Fruit fly (Drosophila melanogaster) whole organism, embryonic: Measurements from ENCODE around the gene CG11975.

Experiments
- ATbp ChIP-seq: fragments of 200-800 bp; sonication (Bioruptor generic); optimal IDR thresholded peaks from 2 replicates; lab custom pipeline; 2017; ENCODE audit warnings: missing biosample characterization, mild to moderate bottlenecking, missing genetic modification characterization, missing genetic modification reagents
- Bdp1 ChIP-seq: fragments of 200-800 bp; sonication (Bioruptor generic); optimal IDR thresholded peaks from 3 replicates; lab custom pipeline; 2016; ENCODE audit warnings: missing biosample characterization, missing genetic modification characterization
- CG13424 ChIP-seq: fragments of 200-800 bp; sonication (Bioruptor generic); optimal IDR thresholded peaks from 2 replicates; lab custom pipeline; 2019; ENCODE audit warnings: missing biosample characterization, mild to moderate bottlenecking, missing genetic modification characterization, moderate library complexity
- CG14860 ChIP-seq: fragments of 200-800 bp; sonication (Bioruptor generic); IDR thresholded peaks from 3 replicates; pipeline ENCODE4 v1.3.6; 2022; ENCODE audit warnings: missing biosample characterization, missing genetic modification characterization; ENCODE audit not compliant: partially characterized antibody
- CG15514 ChIP-seq: fragments of 200-800 bp; sonication (Bioruptor generic); optimal IDR thresholded peaks from 3 replicates; lab custom pipeline; 2017; ENCODE audit warnings: missing biosample characterization, missing genetic modification characterization, mild to moderate bottlenecking, moderate library complexity, missing genetic modification reagents
- CG1602 ChIP-seq: fragments of 200-800 bp; sonication (Bioruptor generic); optimal IDR thresholded peaks from 3 replicates; lab custom pipeline; 2016; ENCODE audit warnings: missing biosample characterization, missing genetic modification characterization
- CG17802 ChIP-seq: fragments of 200-800 bp; sonication (Bioruptor generic); optimal IDR thresholded peaks from 2 replicates; lab custom pipeline; 2018; ENCODE audit warnings: missing biosample characterization, mild to moderate bottlenecking, missing genetic modification characterization, moderate library complexity
- CG1832 ChIP-seq: fragments of 200-800 bp; sonication (Bioruptor generic); optimal IDR thresholded peaks from 2 replicates; lab custom pipeline; 2017; ENCODE audit warnings: missing biosample characterization, mild to moderate bottlenecking, missing genetic modification characterization, inconsistent platforms
- CG2120 ChIP-seq: fragments of 200-800 bp; sonication (Bioruptor generic); optimal IDR thresholded peaks from 3 replicates; lab custom pipeline; 2016; ENCODE audit warnings: missing biosample characterization, missing genetic modification characterization
- CG3065 ChIP-seq: fragments of 200-800 bp; sonication (Bioruptor generic); optimal IDR thresholded peaks from 2 replicates; lab custom pipeline; 2016; ENCODE audit warnings: missing biosample characterization, missing genetic modification characterization
- CG31388 ChIP-seq: fragments of 200-800 bp; sonication (Bioruptor generic); optimal IDR thresholded peaks from 2 replicates; lab custom pipeline; 2016; ENCODE audit warnings: missing biosample characterization, missing genetic modification characterization
- CG31441 ChIP-seq: fragments of 200-800 bp; sonication (Bioruptor generic); IDR thresholded peaks from 2 replicates; pipeline ENCODE4 v1.3.6; 2022; ENCODE audit warnings: missing biosample characterization, missing genetic modification characterization
- CG3163 ChIP-seq: fragments of 200-800 bp; sonication (Bioruptor generic); optimal IDR thresholded peaks from 3 replicates; lab custom pipeline; 2016; ENCODE audit warnings: missing biosample characterization, missing genetic modification characterization
- CG34224 ChIP-seq: fragments of 200-800 bp; sonication (Bioruptor generic); IDR thresholded peaks from 3 replicates; pipeline ENCODE4 v1.3.6; 2022; ENCODE audit warnings: missing biosample characterization, missing genetic modification characterization; ENCODE audit not compliant: partially characterized antibody
- CG3838 ChIP-seq: fragments of 200-800 bp; sonication (Bioruptor generic); optimal IDR thresholded peaks from 3 replicates; lab custom pipeline; 2016; ENCODE audit warnings: missing biosample characterization, missing genetic modification characterization
- CG4617 ChIP-seq: fragments of 200-800 bp; sonication (Bioruptor generic); optimal IDR thresholded peaks from 3 replicates; lab custom pipeline; 2016; ENCODE audit warnings: missing biosample characterization, missing genetic modification characterization, borderline replicate concordance
- CG7928 ChIP-seq: fragments of 200-800 bp; sonication (Bioruptor generic); optimal IDR thresholded peaks from 2 replicates; lab custom pipeline; 2017; ENCODE audit warnings: missing biosample characterization, mild to moderate bottlenecking, missing genetic modification characterization
- CG7963 ChIP-seq: fragments of 200-800 bp; sonication (Bioruptor generic); IDR thresholded peaks from 3 replicates; pipeline ENCODE4 v1.3.6; 2022; ENCODE audit warnings: missing biosample characterization, missing genetic modification characterization; ENCODE audit not compliant: partially characterized antibody
- CG8290 ChIP-seq, 3 experiments: fragments of 200-800 bp; sonication (Bioruptor generic); optimal IDR thresholded peaks; 2 replicates each; lab custom pipeline; 2016 to 2019; ENCODE audit warnings: missing biosample characterization in 3 of 3, missing genetic modification characterization in 3 of 3, mild to moderate bottlenecking in 2 of 3, moderate library complexity in 1 of 3
- CG9932 ChIP-seq: fragments of 200-800 bp; sonication (Bioruptor generic); IDR thresholded peaks from 2 replicates; pipeline ENCODE4 v1.3.6; 2022; ENCODE audit warnings: missing biosample characterization, missing genetic modification characterization
- Dek ChIP-seq: fragments of 200-800 bp; sonication (Bioruptor generic); optimal IDR thresholded peaks from 3 replicates; lab custom pipeline; 2019; ENCODE audit warnings: missing biosample characterization, mild to moderate bottlenecking, missing genetic modification characterization, moderate library complexity
- Dll ChIP-seq: fragments of 200-800 bp; sonication (Bioruptor generic); IDR thresholded peaks from 4 replicates; pipeline ENCODE4 v1.3.6; 2022; ENCODE audit warnings: missing biosample characterization, missing genetic modification characterization; ENCODE audit not compliant: partially characterized antibody
- Hmr ChIP-seq: fragments of 200-800 bp; sonication (Bioruptor generic); optimal IDR thresholded peaks from 3 replicates; lab custom pipeline; 2017; ENCODE audit warnings: mild to moderate bottlenecking, missing biosample characterization, missing genetic modification reagents, missing genetic modification characterization
- Max ChIP-seq: fragments of 200-800 bp; sonication (Bioruptor generic); optimal IDR thresholded peaks from 2 replicates; lab custom pipeline; 2016; ENCODE audit warnings: missing biosample characterization, mild to moderate bottlenecking, missing genetic modification characterization
- Rx ChIP-seq: fragments of 200-800 bp; sonication (Bioruptor generic); IDR thresholded peaks from 2 replicates; pipeline ENCODE4 v1.3.6; 2022; ENCODE audit warnings: missing biosample characterization, missing genetic modification characterization
- Sin3A ChIP-seq: fragments of >200 bp; optimal IDR thresholded peaks from 2 replicates; lab custom pipeline; 2018
- Sry-β ChIP-seq: fragments of 200-800 bp; sonication (Bioruptor generic); optimal IDR thresholded peaks from 2 replicates; lab custom pipeline; 2018; ENCODE audit warnings: missing biosample characterization, mild to moderate bottlenecking, missing genetic modification characterization, moderate library complexity
- Sry-δ ChIP-seq: fragments of 200-800 bp; sonication (Bioruptor generic); optimal IDR thresholded peaks from 2 replicates; lab custom pipeline; 2016; ENCODE audit warnings: missing biosample characterization, missing genetic modification characterization
- bbx ChIP-seq: fragments of 200-800 bp; sonication (Bioruptor generic); IDR thresholded peaks from 2 replicates; pipeline ENCODE4 v1.3.6; 2022; ENCODE audit warnings: missing biosample characterization, missing genetic modification characterization; ENCODE audit not compliant: partially characterized antibody
- bcd ChIP-seq: fragments of 200-800 bp; sonication (Bioruptor generic); optimal IDR thresholded peaks from 2 replicates; lab custom pipeline; 2017; ENCODE audit warnings: missing biosample characterization, mild to moderate bottlenecking, missing genetic modification characterization
- cad ChIP-seq: fragments of >200 bp; optimal IDR thresholded peaks from 2 replicates; lab custom pipeline; 2017; ENCODE audit warnings: missing biosample characterization, missing genetic modification characterization
- chif ChIP-seq, 2 experiments: fragments of 200-800 bp; sonication (Bioruptor generic); optimal IDR thresholded peaks; 3 replicates each; lab custom pipeline; 2016; ENCODE audit warnings: missing biosample characterization in 2 of 2, missing genetic modification characterization in 2 of 2
- croc ChIP-seq: fragments of 200-800 bp; sonication (Bioruptor generic); conservative IDR thresholded peaks from 3 replicates; pipeline ENCODE4 v1.3.6; 2022; ENCODE audit warnings: missing biosample characterization, missing genetic modification characterization
- dm ChIP-seq: fragments of 200-800 bp; sonication (Bioruptor generic); optimal IDR thresholded peaks from 3 replicates; lab custom pipeline; 2016; ENCODE audit warnings: missing biosample characterization, missing genetic modification characterization
- dmrt11E ChIP-seq: fragments of 200-800 bp; sonication (Bioruptor generic); optimal IDR thresholded peaks from 3 replicates; lab custom pipeline; 2018; ENCODE audit warnings: missing biosample characterization, mild to moderate bottlenecking, missing genetic modification characterization, moderate library complexity
- emc ChIP-seq: fragments of 200-800 bp; sonication (Bioruptor generic); optimal IDR thresholded peaks from 2 replicates; lab custom pipeline; 2016; ENCODE audit warnings: missing biosample characterization, missing genetic modification characterization
- fd3F ChIP-seq: fragments of 200-800 bp; sonication (Bioruptor generic); optimal IDR thresholded peaks from 2 replicates; lab custom pipeline; 2018; ENCODE audit warnings: missing biosample characterization, mild to moderate bottlenecking, missing genetic modification characterization, moderate library complexity
- fru ChIP-seq: fragments of >200 bp; optimal IDR thresholded peaks from 2 replicates; lab custom pipeline; 2017
- gro ChIP-seq: fragments of 200-800 bp; sonication (Bioruptor generic); optimal IDR thresholded peaks from 2 replicates; lab custom pipeline; 2016; ENCODE audit warnings: missing biosample characterization, missing genetic modification characterization
- gsb-n ChIP-seq: fragments of 200-800 bp; sonication (Bioruptor generic); optimal IDR thresholded peaks from 3 replicates; lab custom pipeline; 2018; ENCODE audit warnings: missing biosample characterization, mild to moderate bottlenecking, missing genetic modification characterization
- her ChIP-seq: fragments of 200-800 bp; sonication (Bioruptor generic); optimal IDR thresholded peaks from 2 replicates; lab custom pipeline; 2016; ENCODE audit warnings: missing biosample characterization, missing genetic modification characterization
- insv ChIP-seq, 2 experiments: fragments of 200-800 bp; sonication (Bioruptor generic); optimal IDR thresholded peaks; 3 replicates each; lab custom pipeline; 2016 to 2018; ENCODE audit warnings: missing biosample characterization in 2 of 2, missing genetic modification characterization in 2 of 2
- lola ChIP-seq, 3 experiments: fragments of >200 bp in 2 of 3; fragments of 200-800 bp in 1 of 3; sonication (Bioruptor generic) in 1 of 3; optimal IDR thresholded peaks; 2 replicates each; lab custom pipeline; 2017 to 2019; ENCODE audit warnings: missing biosample characterization in 3 of 3, missing genetic modification characterization in 3 of 3, mild to moderate bottlenecking in 1 of 3, moderate library complexity in 1 of 3
- mam ChIP-seq: fragments of 200-800 bp; sonication (Bioruptor generic); optimal IDR thresholded peaks from 3 replicates; lab custom pipeline; 2016; ENCODE audit warnings: missing biosample characterization, missing genetic modification characterization
- prd ChIP-seq, 3 experiments: fragments of >200 bp in 2 of 3; fragments of 200-800 bp in 1 of 3; sonication (Bioruptor generic) in 1 of 3; optimal IDR thresholded peaks in 2 of 3; IDR thresholded peaks in 1 of 3; 2 replicates in 2 of 3; 3 replicates in 1 of 3; pipeline versions ENCODE4 v1.3.6 to Lab custom; 2017 to 2022; ENCODE audit warnings: missing biosample characterization in 1 of 3, missing genetic modification characterization in 1 of 3
- salm ChIP-seq: fragments of 200-800 bp; sonication (Bioruptor generic); optimal IDR thresholded peaks from 2 replicates; lab custom pipeline; 2018; ENCODE audit warnings: missing biosample characterization, mild to moderate bottlenecking, missing genetic modification characterization
- twi ChIP-seq: fragments of 200-800 bp; optimal IDR thresholded peaks from 2 replicates; lab custom pipeline; 2019; ENCODE audit warnings: missing biosample characterization, mild to moderate bottlenecking, missing genetic modification characterization, moderate library complexity
- tx ChIP-seq: fragments of 200-800 bp; sonication (Bioruptor generic); optimal IDR thresholded peaks from 2 replicates; lab custom pipeline; 2016; ENCODE audit warnings: missing biosample characterization, missing genetic modification characterization
- wor ChIP-seq: fragments of 200-800 bp; sonication (Bioruptor generic); IDR thresholded peaks from 2 replicates; pipeline ENCODE4 v1.3.6; 2022; ENCODE audit warnings: missing biosample characterization, missing genetic modification characterization

The CG11975 gene

dm6 chr3R:8944866-8945265 lies 48.2 kb upstream of the CG11975 start, which contains the start of gene CG11964 (continued):
- no peak for TF ChIP-seq cad (GFP tag; lab: Kevin White, UChicago)
- TF ChIP-seq CG17802 (tag; lab: Kevin White, UChicago) = peak; percentile 76
- peak; percentile 53 for TF ChIP-seq Sin3A (lab: Kevin White, UChicago)
- peak; percentile 82 for TF ChIP-seq gro (GFP tag; lab: Kevin White, UChicago)
- peak; percentile 78 for TF ChIP-seq Max (GFP tag; lab: Kevin White, UChicago)
- peak; percentile 21 for TF ChIP-seq fd3F (GFP tag; lab: Kevin White, UChicago)
- TF ChIP-seq bbx (GFP tag; lab: Robert Waterston, UW) = peak; percentile 100
- peak; percentile 54 for TF ChIP-seq her
- peak; percentile 51 for TF ChIP-seq CG1602 (GFP tag; lab: Kevin White, UChicago)
- TF ChIP-seq Sry-β (GFP tag; lab: Kevin White, UChicago) = no peak
- TF ChIP-seq CG7928 (GFP tag; lab: Kevin White, UChicago) = peak; percentile 46
- peak; percentile 48 for TF ChIP-seq Bdp1 (GFP tag; lab: Kevin White, UChicago)
- peak; percentile 52 for TF ChIP-seq bcd (GFP tag; lab: Kevin White, UChicago)
- TF ChIP-seq dm (GFP tag; lab: Kevin White, UChicago) = peak; percentile 90
- peak; percentile 39 for TF ChIP-seq CG3065 (GFP tag; lab: Kevin White, UChicago)
- TF ChIP-seq CG9932 (GFP tag; lab: Robert Waterston, UW) = peak; percentile 91
- TF ChIP-seq Sry-δ (GFP tag; lab: Kevin White, UChicago) = peak; percentile 99
- TF ChIP-seq CG31441 (GFP tag; lab: Robert Waterston, UW) = peak; percentile 54
- peak; percentile 40 for TF ChIP-seq tx
- TF ChIP-seq CG13424 (tag; lab: Kevin White, UChicago) = peak; percentile 64
- TF ChIP-seq croc (GFP tag; lab: Robert Waterston, UW) = no peak
- TF ChIP-seq Dll (GFP tag; lab: Robert Waterston, UW) = peak; percentile 99
- TF ChIP-seq Hmr (GFP tag; lab: Kevin White, UChicago) = peak; percentile 75
- peak; percentile 98 for TF ChIP-seq CG14860 (GFP tag; lab: Robert Waterston, UW)
- peak; percentile 44 for TF ChIP-seq gsb-n (tag; lab: Kevin White, UChicago)
- TF ChIP-seq wor (GFP tag; lab: Robert Waterston, UW) = no peak
- TF ChIP-seq CG15514 (GFP tag; lab: Kevin White, UChicago) = peak; percentile 90
- peak; percentile 32 for TF ChIP-seq dmrt11E
- no peak for TF ChIP-seq CG1832
- TF ChIP-seq prd (optimal IDR thresholded peaks at IDR 0.05; lab: Kevin White, UChicago) = no peak
- peak; percentile 43; the same call in 2 of the 3 replicates for TF ChIP-seq prd (GFP tag; IDR thresholded peaks at IDR 0.05; lab: Robert Waterston, UW)
- peak; percentile 7 for TF ChIP-seq emc (GFP tag; lab: Kevin White, UChicago)
- peak in 1 of 3 experiments; percentile 48 for TF ChIP-seq lola (GFP tag; optimal IDR thresholded peaks at IDR 0.05; lab: Kevin White, UChicago)
- peak; percentile 31 for TF ChIP-seq CG3163 (GFP tag; lab: Kevin White, UChicago)
- peak; percentile 99 for TF ChIP-seq CG7963 (GFP tag; lab: Robert Waterston, UW)
- no peak for TF ChIP-seq fru (lab: Kevin White, UChicago)
- TF ChIP-seq CG8290 (GFP tag; optimal IDR thresholded peaks at IDR 0.05; lab: Kevin White, UChicago) = peak; percentile 65
- peak in 1 of 2 experiments; percentile 87 for TF ChIP-seq CG8290 (tag; optimal IDR thresholded peaks at IDR 0.05; lab: Kevin White, UChicago)
- TF ChIP-seq CG31388 (GFP tag; lab: Kevin White, UChicago) = no peak
- TF ChIP-seq CG2120 (GFP tag; lab: Kevin White, UChicago) = peak; percentile 79
- 0 out of 2 replicates have a peak, but pooled peaks have one; percentile 13 for TF ChIP-seq Rx (GFP tag; lab: Robert Waterston, UW)
- no peak for TF ChIP-seq ATbp (GFP tag; lab: Kevin White, UChicago)
- peak; percentile 97 for TF ChIP-seq CG34224 (GFP tag; lab: Robert Waterston, UW)
- TF ChIP-seq mam (GFP tag; lab: Kevin White, UChicago) = peak; percentile 76
- peak; percentile 25 for TF ChIP-seq twi
- TF ChIP-seq Dek (tag; lab: Kevin White, UChicago) = peak; percentile 65
- TF ChIP-seq CG3838 (GFP tag; lab: Kevin White, UChicago) = no peak
- no peak for TF ChIP-seq salm (tag; lab: Kevin White, UChicago)
- peak in 1 of 2 experiments; percentile 3 for TF ChIP-seq insv (GFP tag; optimal IDR thresholded peaks at IDR 0.05; lab: Kevin White, UChicago)
- TF ChIP-seq CG4617 (GFP tag; lab: Kevin White, UChicago) = peak; percentile 89
- peak; percentile 44 to 55 for TF ChIP-seq chif (GFP tag; optimal IDR thresholded peaks at IDR 0.05; lab: Kevin White, UChicago)
